Fruit fly (Drosophila melanogaster) Kc167 (cell line): ENCODE data around the gene CG15743.

Experiments
- Sin3A ChIP-seq: fragments of >200 bp; optimal IDR thresholded peaks from 2 replicates; lab custom pipeline; 2018; ENCODE audit warnings: missing external identifiers
- h ChIP-seq: fragments of >200 bp; optimal IDR thresholded peaks from 3 replicates; lab custom pipeline; 2018; ENCODE audit warnings: missing external identifiers

dm6 chrX:13314323-13314722 is 28.8 kb downstream of the CG15743 start:
- TF ChIP-seq h (lab: Kevin White, UChicago) (no peak), Sin3A (lab: Kevin White, UChicago) (no peak)
